Worm (Caenorhabditis elegans) whole organism, L4 larva: ENCODE measurements around the gene K11H12.1.

ENCODE experiments used
- fkh-10 ChIP-seq: fragments of 150-350 bp; optimal IDR thresholded peaks from 2 replicates; lab custom pipeline; 2014; ENCODE audit warnings: missing biosample characterization, missing genetic modification reagents, missing genetic modification characterization
- mxl-3 ChIP-seq: fragments of 200-800 bp; sonication (Bioruptor generic); optimal IDR thresholded peaks from 2 replicates; lab custom pipeline; 2018; ENCODE audit warnings: mild to moderate bottlenecking, missing genetic modification characterization, missing compliant biosample characterization
- pqm-1 ChIP-seq: sonication (generic microtip); optimal IDR thresholded peaks from 2 replicates; lab custom pipeline; 2017; ENCODE audit warnings: missing biosample characterization, missing genetic modification characterization
- tra-1 ChIP-seq: fragments of 200-800 bp; sonication (Bioruptor generic); IDR thresholded peaks from 2 replicates; pipeline ENCODE4 v1.3.6; 2022; ENCODE audit warnings: missing genetic modification reagents, missing genetic modification characterization, missing compliant biosample characterization
- ztf-11 ChIP-seq: fragments of 150-350 bp; optimal IDR thresholded peaks from 2 replicates; lab custom pipeline; 2014; ENCODE audit warnings: missing biosample characterization, missing genetic modification characterization

DNA sequence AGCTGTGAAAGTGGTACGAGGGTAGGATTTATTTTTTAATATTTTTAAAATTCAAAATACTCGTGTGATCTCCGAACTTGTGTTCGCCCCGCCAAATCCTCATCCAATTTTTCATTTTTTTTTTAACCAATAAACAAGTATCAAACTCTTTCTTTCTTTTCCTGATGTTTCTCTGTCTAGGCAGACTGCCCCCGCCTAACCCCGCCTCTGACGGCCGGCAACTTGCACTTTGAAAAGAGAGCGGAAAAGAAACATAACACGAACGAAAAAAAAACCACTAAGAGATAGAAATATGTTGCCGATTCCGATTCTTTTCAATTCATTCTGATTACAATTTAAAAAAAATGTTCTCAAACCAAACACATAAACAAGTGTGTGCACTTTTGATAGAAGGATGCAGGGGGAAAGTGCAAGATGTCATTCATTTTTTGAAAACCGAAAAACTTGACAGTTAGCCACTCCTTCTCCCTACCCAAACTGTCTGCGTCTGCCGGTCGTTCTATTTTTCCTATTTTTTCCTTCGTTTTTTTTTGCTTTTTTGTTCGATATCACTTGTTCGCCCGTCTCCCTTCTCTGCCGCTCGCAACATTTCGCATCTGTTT lies 27.2 kb downstream of the K11H12.1 start:
- TF ChIP-seq fkh-10 (GFP tag; lab: Kevin White, UChicago), result no peak
- no peak for TF ChIP-seq ztf-11 (tag; lab: Kevin White, UChicago)
- no peak for TF ChIP-seq pqm-1 (tag; lab: Kevin White, UChicago)
- TF ChIP-seq mxl-3 (GFP tag; lab: Kevin White, UChicago), result no peak
- TF ChIP-seq tra-1 (GFP tag; lab: Robert Waterston, UW), result 0 out of 2 replicates have a peak, but pooled peaks have one; percentile 22
